Fruit fly (Drosophila melanogaster): ENCODE data around the gene CG2258.

dm6 chrX:8101479-8102198, at the start of gene CG2258:
- TF ChIP-seq psq (optimal IDR thresholded peaks at IDR 0.05) (no peak), Dll (optimal IDR thresholded peaks at IDR 0.05) (no peak)

Measured in whole organism.